Worm (Caenorhabditis elegans) whole organism, L3 larva: ENCODE measurements around the gene T07A9.14.

ENCODE experiments used
- ceh-82 ChIP-seq: fragments of 150-350 bp; optimal IDR thresholded peaks from 2 replicates; lab custom pipeline; 2014; ENCODE audit warnings: missing biosample characterization, missing genetic modification characterization
- egl-27 ChIP-seq: sonication (generic microtip); optimal IDR thresholded peaks from 4 replicates; lab custom pipeline; 2017; ENCODE audit warnings: missing biosample characterization, missing genetic modification reagents, missing genetic modification characterization
- elt-1 ChIP-seq: fragments of 150-350 bp; optimal IDR thresholded peaks from 2 replicates; lab custom pipeline; 2014; ENCODE audit warnings: missing biosample characterization, missing genetic modification characterization
- mdl-1 ChIP-seq: fragments of 150-350 bp; optimal IDR thresholded peaks from 2 replicates; lab custom pipeline; 2014; ENCODE audit warnings: missing biosample characterization, missing genetic modification characterization
- nhr-237 ChIP-seq: fragments of 150-350 bp; optimal IDR thresholded peaks from 2 replicates; lab custom pipeline; 2014; ENCODE audit warnings: missing biosample characterization, missing genetic modification characterization
- nhr-76 ChIP-seq: fragments of 150-350 bp; sonication (generic microtip); optimal IDR thresholded peaks from 5 replicates; lab custom pipeline; 2014; ENCODE audit warnings: missing biosample characterization, missing genetic modification characterization
- nhr-77 ChIP-seq: fragments of 150-350 bp; optimal IDR thresholded peaks from 2 replicates; lab custom pipeline; 2014; ENCODE audit warnings: missing biosample characterization, missing genetic modification characterization
- unc-62 ChIP-seq: fragments of 150-350 bp; sonication (generic microtip); optimal IDR thresholded peaks from 4 replicates; lab custom pipeline; 2014; ENCODE audit warnings: missing biosample characterization, missing genetic modification reagents, missing genetic modification characterization
- ztf-11 ChIP-seq: fragments of 150-350 bp; optimal IDR thresholded peaks from 2 replicates; lab custom pipeline; 2014; ENCODE audit warnings: missing biosample characterization, missing genetic modification characterization

DNA sequence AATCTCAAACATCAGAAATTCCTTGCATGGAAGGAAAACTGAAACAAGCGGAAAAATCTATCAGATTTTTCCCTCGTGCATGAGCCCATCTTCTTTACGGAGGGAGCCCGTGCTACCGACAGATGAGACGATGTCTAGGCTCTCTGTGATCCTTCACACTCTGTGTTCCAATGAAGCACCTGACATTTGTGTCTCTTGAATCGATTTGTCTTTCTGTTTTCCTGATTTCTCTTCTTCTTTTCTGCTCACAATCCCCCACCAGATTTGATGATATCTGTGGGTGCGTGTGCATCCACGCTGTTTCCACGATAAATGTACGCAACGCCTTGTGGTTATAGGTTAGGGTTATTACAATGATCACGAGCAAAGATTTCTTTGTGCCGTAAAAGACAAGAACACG, 7.7 kb upstream of the T07A9.14 start:
- TF ChIP-seq elt-1 (tag; lab: Kevin White, UChicago) (no peak), nhr-237 (tag; lab: Kevin White, UChicago) (no peak), unc-62 (GFP tag; lab: Kevin White, UChicago) (no peak), mdl-1 (tag; lab: Kevin White, UChicago) (no peak), egl-27 (tag; lab: Kevin White, UChicago) (no peak), ceh-82 (tag; lab: Kevin White, UChicago) (no peak), nhr-77 (tag; lab: Kevin White, UChicago) (no peak), nhr-76 (tag; lab: Kevin White, UChicago) (no peak), ztf-11 (tag; lab: Kevin White, UChicago) (no peak)
